Worm (Caenorhabditis elegans) whole organism, late embryonic: ENCODE measurements around the gene F01F1.11.

Experiments used
- rnt-1 ChIP-seq: sonication (generic microtip); optimal IDR thresholded peaks from 2 replicates; lab custom pipeline; 2016; ENCODE audit warnings: missing genetic modification characterization, missing compliant biosample characterization
- unc-86 ChIP-seq: sonication (generic microtip); optimal IDR thresholded peaks from 2 replicates; lab custom pipeline; 2016; ENCODE audit warnings: missing genetic modification characterization, missing compliant biosample characterization

- TF ChIP-seq rnt-1 (tag; lab: Kevin White, UChicago), result no peak
- TF ChIP-seq unc-86 (tag; lab: Kevin White, UChicago), result no peak
These were observed 45.8 kb upstream of the F01F1.11 start for ce11 chrIII:5917365-5917958.
